Fruit fly (Drosophila melanogaster) whole organism, embryonic: ENCODE data around the gene CG42726.

ENCODE experiments used
- Bteb2 ChIP-seq: fragments of 200-800 bp; sonication (Bioruptor generic); optimal IDR thresholded peaks from 2 replicates; lab custom pipeline; 2016; ENCODE audit warnings: missing biosample characterization, missing genetic modification characterization
- CG10462 ChIP-seq: fragments of 200-800 bp; sonication (Bioruptor generic); optimal IDR thresholded peaks from 2 replicates; lab custom pipeline; 2016; ENCODE audit warnings: missing biosample characterization, missing genetic modification characterization
- CG10654 ChIP-seq: fragments of 200-800 bp; sonication (Bioruptor generic); optimal IDR thresholded peaks from 2 replicates; lab custom pipeline; 2016; ENCODE audit warnings: missing biosample characterization, missing genetic modification characterization
- CG11085 ChIP-seq: fragments of 200-800 bp; sonication (Bioruptor generic); IDR thresholded peaks from 2 replicates; pipeline ENCODE4 v1.3.6; 2022; ENCODE audit warnings: missing biosample characterization, missing genetic modification characterization
- CG12659 ChIP-seq: fragments of 200-800 bp; sonication (Bioruptor generic); optimal IDR thresholded peaks from 3 replicates; lab custom pipeline; 2017; ENCODE audit warnings: mild to moderate bottlenecking, missing biosample characterization, missing genetic modification reagents, missing genetic modification characterization
- CG13123 ChIP-seq: fragments of 200-800 bp; sonication (Bioruptor generic); optimal IDR thresholded peaks from 2 replicates; lab custom pipeline; 2016; ENCODE audit warnings: missing biosample characterization, missing genetic modification characterization
- CG13296 ChIP-seq: fragments of 200-800 bp; sonication (Bioruptor generic); optimal IDR thresholded peaks from 3 replicates; lab custom pipeline; 2018; ENCODE audit warnings: missing biosample characterization, mild to moderate bottlenecking, missing genetic modification characterization
- CG13424 ChIP-seq: fragments of 200-800 bp; sonication (Bioruptor generic); optimal IDR thresholded peaks from 2 replicates; lab custom pipeline; 2019; ENCODE audit warnings: missing biosample characterization, mild to moderate bottlenecking, missing genetic modification characterization, moderate library complexity
- CG13775 ChIP-seq: fragments of 200-800 bp; sonication (Bioruptor generic); optimal IDR thresholded peaks from 3 replicates; lab custom pipeline; 2017; ENCODE audit warnings: missing biosample characterization, mild to moderate bottlenecking, missing genetic modification characterization
- CG15073 ChIP-seq: fragments of 200-800 bp; sonication (Bioruptor generic); optimal IDR thresholded peaks from 2 replicates; lab custom pipeline; 2016; ENCODE audit warnings: missing biosample characterization, missing genetic modification characterization
- CG15269 ChIP-seq: fragments of 200-800 bp; sonication (Bioruptor generic); optimal IDR thresholded peaks from 2 replicates; lab custom pipeline; 2018; ENCODE audit warnings: missing biosample characterization, mild to moderate bottlenecking, missing genetic modification characterization, moderate library complexity
- CG15601 ChIP-seq: fragments of 200-800 bp; sonication (Bioruptor generic); optimal IDR thresholded peaks from 3 replicates; lab custom pipeline; 2019; ENCODE audit warnings: missing biosample characterization, mild to moderate bottlenecking, missing genetic modification characterization, moderate library complexity
- CG17359 ChIP-seq: fragments of 200-800 bp; sonication (Bioruptor generic); optimal IDR thresholded peaks from 3 replicates; lab custom pipeline; 2018; ENCODE audit warnings: missing biosample characterization, mild to moderate bottlenecking, missing genetic modification characterization, moderate library complexity
- CG18619 ChIP-seq: fragments of 200-800 bp; sonication (Bioruptor generic); optimal IDR thresholded peaks from 3 replicates; lab custom pipeline; 2017; ENCODE audit warnings: missing biosample characterization, mild to moderate bottlenecking, missing genetic modification characterization
- CG30431 ChIP-seq: fragments of 200-800 bp; sonication (Bioruptor generic); optimal IDR thresholded peaks from 2 replicates; lab custom pipeline; 2017; ENCODE audit warnings: missing biosample characterization, missing genetic modification characterization
- CG3065 ChIP-seq: fragments of 200-800 bp; sonication (Bioruptor generic); optimal IDR thresholded peaks from 2 replicates; lab custom pipeline; 2016; ENCODE audit warnings: missing biosample characterization, missing genetic modification characterization
- CG4617 ChIP-seq: fragments of 200-800 bp; sonication (Bioruptor generic); optimal IDR thresholded peaks from 3 replicates; lab custom pipeline; 2016; ENCODE audit warnings: missing biosample characterization, missing genetic modification characterization, borderline replicate concordance
- CG5245 ChIP-seq: fragments of 200-800 bp; sonication (Bioruptor generic); optimal IDR thresholded peaks from 3 replicates; lab custom pipeline; 2016; ENCODE audit warnings: missing biosample characterization, missing genetic modification characterization
- CG6654 ChIP-seq: fragments of 200-800 bp; sonication (Bioruptor generic); optimal IDR thresholded peaks from 2 replicates; lab custom pipeline; 2017; ENCODE audit warnings: missing biosample characterization, mild to moderate bottlenecking, missing genetic modification characterization
- CG6813 ChIP-seq: fragments of 200-800 bp; sonication (Bioruptor generic); optimal IDR thresholded peaks from 2 replicates; lab custom pipeline; 2017; ENCODE audit warnings: missing biosample characterization, missing genetic modification characterization, mild to moderate bottlenecking, moderate library complexity, missing genetic modification reagents
- CG7271 ChIP-seq: fragments of 200-800 bp; sonication (Bioruptor generic); optimal IDR thresholded peaks from 2 replicates; lab custom pipeline; 2018; ENCODE audit warnings: missing biosample characterization, mild to moderate bottlenecking, missing genetic modification characterization, moderate library complexity
- CG9727 ChIP-seq: fragments of 200-800 bp; sonication (Bioruptor generic); optimal IDR thresholded peaks from 3 replicates; lab custom pipeline; 2017; ENCODE audit warnings: missing biosample characterization, mild to moderate bottlenecking, missing genetic modification characterization
- Dad ChIP-seq: fragments of 200-800 bp; sonication (Bioruptor generic); optimal IDR thresholded peaks from 3 replicates; lab custom pipeline; 2016; ENCODE audit warnings: missing biosample characterization, missing genetic modification characterization
- Dp ChIP-seq: fragments of 200-800 bp; sonication (Bioruptor generic); optimal IDR thresholded peaks from 2 replicates; lab custom pipeline; 2018; ENCODE audit warnings: missing biosample characterization, mild to moderate bottlenecking, missing genetic modification characterization, moderate library complexity
- Dref ChIP-seq: fragments of 200-800 bp; sonication (Bioruptor generic); IDR thresholded peaks from 2 replicates; pipeline ENCODE4 v1.3.6; 2022; ENCODE audit warnings: missing biosample characterization, missing genetic modification characterization
- Fer2 ChIP-seq: fragments of 200-800 bp; sonication (Bioruptor generic); optimal IDR thresholded peaks from 2 replicates; lab custom pipeline; 2018; ENCODE audit warnings: missing biosample characterization, mild to moderate bottlenecking, missing genetic modification characterization, moderate library complexity
- Mad ChIP-seq: fragments of 200-800 bp; sonication (Bioruptor generic); optimal IDR thresholded peaks from 2 replicates; lab custom pipeline; 2016; ENCODE audit warnings: missing biosample characterization, missing genetic modification characterization
- Max ChIP-seq: fragments of 200-800 bp; sonication (Bioruptor generic); optimal IDR thresholded peaks from 2 replicates; lab custom pipeline; 2016; ENCODE audit warnings: missing biosample characterization, mild to moderate bottlenecking, missing genetic modification characterization
- Neu2 ChIP-seq: fragments of 200-800 bp; sonication (Bioruptor generic); optimal IDR thresholded peaks from 3 replicates; lab custom pipeline; 2016; ENCODE audit warnings: missing biosample characterization, missing genetic modification characterization, borderline replicate concordance
- Oli ChIP-seq: fragments of 200-800 bp; sonication (Bioruptor generic); optimal IDR thresholded peaks from 2 replicates; lab custom pipeline; 2018; ENCODE audit warnings: missing biosample characterization, mild to moderate bottlenecking, missing genetic modification characterization, moderate library complexity
- Rx ChIP-seq: fragments of 200-800 bp; sonication (Bioruptor generic); IDR thresholded peaks from 2 replicates; pipeline ENCODE4 v1.3.6; 2022; ENCODE audit warnings: missing biosample characterization, missing genetic modification characterization
- Taf1 ChIP-seq: fragments of 200-800 bp; sonication (Bioruptor generic); IDR thresholded peaks from 2 replicates; pipeline ENCODE4 v1.3.6; 2022; ENCODE audit warnings: missing biosample characterization, missing genetic modification characterization
- ab ChIP-seq: fragments of 200-800 bp; sonication (Bioruptor generic); optimal IDR thresholded peaks from 2 replicates; lab custom pipeline; 2016; ENCODE audit warnings: missing biosample characterization, missing genetic modification characterization
- abd-A ChIP-seq: fragments of 200-800 bp; sonication (Bioruptor generic); optimal IDR thresholded peaks from 3 replicates; lab custom pipeline; 2019; ENCODE audit warnings: missing biosample characterization, mild to moderate bottlenecking, missing genetic modification characterization, moderate library complexity
- ac ChIP-seq: fragments of 200-800 bp; sonication (Bioruptor generic); optimal IDR thresholded peaks from 3 replicates; lab custom pipeline; 2017; ENCODE audit warnings: missing biosample characterization, mild to moderate bottlenecking, missing genetic modification characterization
- ase ChIP-seq: fragments of 200-800 bp; sonication (Bioruptor generic); IDR thresholded peaks from 3 replicates; pipeline ENCODE4 v1.3.6; 2022; ENCODE audit warnings: missing biosample characterization, missing genetic modification characterization
- bigmax ChIP-seq: fragments of 200-800 bp; sonication (Bioruptor generic); optimal IDR thresholded peaks from 2 replicates; lab custom pipeline; 2018; ENCODE audit warnings: missing biosample characterization, mild to moderate bottlenecking, missing genetic modification characterization
- ci ChIP-seq: fragments of 200-800 bp; sonication (Bioruptor generic); IDR thresholded peaks from 3 replicates; pipeline ENCODE4 v1.3.6; 2022; ENCODE audit warnings: missing biosample characterization, missing genetic modification characterization
- dmrt99B ChIP-seq: fragments of 200-800 bp; sonication (Bioruptor generic); optimal IDR thresholded peaks from 2 replicates; lab custom pipeline; 2018; ENCODE audit warnings: missing biosample characterization, mild to moderate bottlenecking, missing genetic modification characterization, moderate library complexity
- gem ChIP-seq: fragments of 200-800 bp; sonication (Bioruptor generic); optimal IDR thresholded peaks from 2 replicates; lab custom pipeline; 2019; ENCODE audit warnings: missing biosample characterization, mild to moderate bottlenecking, missing genetic modification characterization, moderate library complexity
- jing ChIP-seq: fragments of 200-800 bp; sonication (Bioruptor generic); optimal IDR thresholded peaks from 2 replicates; lab custom pipeline; 2018; ENCODE audit warnings: missing biosample characterization, mild to moderate bottlenecking, missing genetic modification characterization
- lov ChIP-seq, 2 experiments: fragments of 200-800 bp in 1 of 2; fragments of >200 bp in 1 of 2; sonication (Bioruptor generic) in 1 of 2; IDR thresholded peaks in 1 of 2; optimal IDR thresholded peaks in 1 of 2; 2 replicates in 1 of 2; 3 replicates in 1 of 2; pipeline versions ENCODE4 v1.3.6 to Lab custom; 2017 to 2022; ENCODE audit warnings: missing biosample characterization in 1 of 2, missing genetic modification characterization in 1 of 2
- nau ChIP-seq: fragments of 200-800 bp; sonication (Bioruptor generic); optimal IDR thresholded peaks from 3 replicates; lab custom pipeline; 2017; ENCODE audit warnings: missing biosample characterization, mild to moderate bottlenecking, missing genetic modification characterization, missing genetic modification reagents
- odd ChIP-seq: fragments of 200-800 bp; sonication (Bioruptor generic); optimal IDR thresholded peaks from 2 replicates; lab custom pipeline; 2017; ENCODE audit warnings: missing biosample characterization, mild to moderate bottlenecking, missing genetic modification characterization
- ranshi ChIP-seq: fragments of 200-800 bp; sonication (Bioruptor generic); IDR thresholded peaks from 2 replicates; pipeline ENCODE4 v1.3.6; 2022; ENCODE audit warnings: missing biosample characterization, missing genetic modification characterization
- salm ChIP-seq: fragments of 200-800 bp; sonication (Bioruptor generic); optimal IDR thresholded peaks from 2 replicates; lab custom pipeline; 2018; ENCODE audit warnings: missing biosample characterization, mild to moderate bottlenecking, missing genetic modification characterization
- sens-2 ChIP-seq: fragments of 200-800 bp; sonication (Bioruptor generic); IDR thresholded peaks from 2 replicates; pipeline ENCODE4 v1.3.6; 2022; ENCODE audit warnings: missing biosample characterization, missing genetic modification characterization
- toy ChIP-seq: fragments of 200-800 bp; sonication (Bioruptor generic); IDR thresholded peaks from 2 replicates; pipeline ENCODE4 v1.3.6; 2022; ENCODE audit warnings: missing biosample characterization, missing genetic modification characterization
- ttk ChIP-seq: fragments of 200-800 bp; sonication (Bioruptor generic); IDR thresholded peaks from 2 replicates; pipeline ENCODE4 v2.1.2; 2022; ENCODE audit warnings: missing biosample characterization, missing genetic modification characterization

CG42726 gene

dm6 chr3R:15340052-15340732 is 7.7 kb upstream of the CG42726 start, which contains the start of gene SerRS-m (continued):
- TF ChIP-seq CG13424 (tag; lab: Kevin White, UChicago) (peak; percentile 15), CG12659 (GFP tag; lab: Kevin White, UChicago) (peak; percentile 3), CG15073 (GFP tag; lab: Kevin White, UChicago) (no peak), Rx (no peak), CG13296 (GFP tag; lab: Kevin White, UChicago) (no peak), CG4617 (GFP tag; lab: Kevin White, UChicago) (no peak), CG11085 (GFP tag; lab: Robert Waterston, UW) (no peak), jing (GFP tag; lab: Kevin White, UChicago) (no peak), Oli (peak; percentile 13), Dp (GFP tag; lab: Kevin White, UChicago) (peak; percentile 25), salm (tag; lab: Kevin White, UChicago) (no peak), gem (tag; lab: Kevin White, UChicago) (no peak), Max (no peak), Dad (no peak), dmrt99B (tag; lab: Kevin White, UChicago) (no peak), CG30431 (GFP tag; lab: Kevin White, UChicago) (no peak), ci (GFP tag; lab: Robert Waterston, UW) (0 out of 3 replicates have a peak, but pooled peaks have one; percentile 19), bigmax (no peak), ase (no peak), CG10654 (GFP tag; lab: Kevin White, UChicago) (no peak), ttk (GFP tag; lab: Robert Waterston, UW) (no peak), sens-2 (GFP tag; lab: Robert Waterston, UW) (no peak), ranshi (no peak), CG6813 (GFP tag; lab: Kevin White, UChicago) (no peak), odd (GFP tag; lab: Kevin White, UChicago) (no peak), lov (optimal IDR thresholded peaks at IDR 0.05; lab: Kevin White, UChicago) (no peak), lov (GFP tag; IDR thresholded peaks at IDR 0.05; lab: Robert Waterston, UW) (no peak), CG3065 (GFP tag; lab: Kevin White, UChicago) (no peak), CG13123 (GFP tag; lab: Kevin White, UChicago) (no peak), CG15601 (peak; percentile 33), toy (no peak), CG18619 (GFP tag; lab: Kevin White, UChicago) (no peak), Bteb2 (GFP tag; lab: Kevin White, UChicago) (no peak), Fer2 (tag; lab: Kevin White, UChicago) (no peak), CG10462 (GFP tag; lab: Kevin White, UChicago) (no peak), ac (GFP tag; lab: Kevin White, UChicago) (no peak), ab (no peak), nau (GFP tag; lab: Kevin White, UChicago) (no peak), Dref (GFP tag; lab: Robert Waterston, UW) (peak; percentile 45), CG13775 (no peak), CG7271 (tag; lab: Kevin White, UChicago) (no peak), Taf1 (no peak), CG17359 (tag; lab: Kevin White, UChicago) (peak; percentile 19), abd-A (tag; lab: Kevin White, UChicago) (no peak), CG5245 (GFP tag; lab: Kevin White, UChicago) (no peak), CG6654 (GFP tag; lab: Kevin White, UChicago) (no peak), Mad (no peak), Neu2 (GFP tag; lab: Kevin White, UChicago) (no peak), CG15269 (tag; lab: Kevin White, UChicago) (no peak), CG9727 (no peak)
